Worm (Caenorhabditis elegans) whole organism, L4 larva: ENCODE results near the gene Y53F4B.62.

ENCODE experiments used
- F49E8.2 ChIP-seq: sonication (generic microtip); optimal IDR thresholded peaks from 2 replicates; lab custom pipeline; 2016; ENCODE audit warnings: missing compliant biosample characterization, mild to moderate bottlenecking, missing genetic modification characterization, borderline replicate concordance
- T20F7.1 ChIP-seq: fragments of 200-800 bp; sonication (Bioruptor generic); optimal IDR thresholded peaks from 2 replicates; lab custom pipeline; 2018; ENCODE audit warnings: mild to moderate bottlenecking, missing genetic modification characterization, missing compliant biosample characterization
- Y48G9A.11 ChIP-seq: fragments of 200-800 bp; sonication (Bioruptor generic); IDR thresholded peaks from 2 replicates; pipeline ENCODE4 v1.3.6; 2022; ENCODE audit warnings: missing genetic modification reagents, missing genetic modification characterization, missing compliant biosample characterization
- ZK337.2 ChIP-seq: fragments of 200-800 bp; sonication (Bioruptor generic); IDR thresholded peaks from 2 replicates; pipeline ENCODE4 v1.3.6; 2022; ENCODE audit warnings: missing genetic modification reagents, missing genetic modification characterization, missing compliant biosample characterization
- aha-1 ChIP-seq: fragments of 150-350 bp; peaks from one replicate; lab custom pipeline; 2014; ENCODE audit warnings: missing biosample characterization, missing genetic modification characterization
- ama-1 ChIP-seq: fragments of 150-350 bp; optimal IDR thresholded peaks from 2 replicates; lab custom pipeline; 2014; ENCODE audit warnings: inconsistent platforms, mixed read lengths
- attf-4 ChIP-seq: sonication (generic microtip); optimal IDR thresholded peaks from 3 replicates; lab custom pipeline; 2017; ENCODE audit warnings: missing biosample characterization, missing genetic modification characterization
- ceh-20 ChIP-seq: fragments of 200-800 bp; sonication (Bioruptor generic); IDR thresholded peaks from 2 replicates; pipeline ENCODE4 v1.3.6; 2022; ENCODE audit warnings: missing genetic modification reagents, missing genetic modification characterization, missing compliant biosample characterization
- ceh-62 ChIP-seq: sonication (generic microtip); optimal IDR thresholded peaks from 2 replicates; lab custom pipeline; 2017; ENCODE audit warnings: missing biosample characterization, missing genetic modification characterization
- ces-1 ChIP-seq: fragments of 150-350 bp; sonication (generic microtip); optimal IDR thresholded peaks from 4 replicates; lab custom pipeline; 2014; ENCODE audit warnings: missing biosample characterization, missing genetic modification reagents, missing genetic modification characterization
- cey-2 ChIP-seq: sonication (generic microtip); optimal IDR thresholded peaks from 3 replicates; lab custom pipeline; 2017; ENCODE audit warnings: missing genetic modification characterization, mild to moderate bottlenecking, missing compliant biosample characterization, antibody characterized with exemption, borderline replicate concordance; ENCODE audit not compliant: insufficient read depth
- daf-16 ChIP-seq, 3 experiments: sonication (generic microtip); optimal IDR thresholded peaks; 2 replicates each; lab custom pipeline; 2016 to 2017; ENCODE audit warnings: missing genetic modification characterization in 3 of 3, missing genetic modification reagents in 3 of 3, mild to moderate bottlenecking in 2 of 3, missing compliant biosample characterization in 2 of 3, missing biosample characterization in 1 of 3, moderate library complexity in 1 of 3
- daf-19 ChIP-seq: fragments of 200-800 bp; sonication (Bioruptor generic); conservative IDR thresholded peaks from 2 replicates; pipeline ENCODE4 v1.3.6; 2022; ENCODE audit warnings: missing genetic modification characterization, missing compliant biosample characterization
- dmd-8 ChIP-seq: fragments of 200-800 bp; sonication (Bioruptor generic); IDR thresholded peaks from 2 replicates; pipeline ENCODE4 v1.3.6; 2022; ENCODE audit warnings: missing genetic modification characterization, missing compliant biosample characterization
- duxl-1 ChIP-seq: sonication (generic microtip); optimal IDR thresholded peaks from 2 replicates; lab custom pipeline; 2016; ENCODE audit warnings: mild to moderate bottlenecking, missing genetic modification characterization, moderate library complexity, missing compliant biosample characterization; ENCODE audit not compliant: poor library complexity
- dve-1 ChIP-seq: sonication (generic microtip); optimal IDR thresholded peaks from 2 replicates; lab custom pipeline; 2017; ENCODE audit warnings: antibody characterized with exemption, mild to moderate bottlenecking, missing genetic modification characterization, missing compliant biosample characterization; ENCODE audit not compliant: insufficient read depth
- egl-27 ChIP-seq: sonication (generic microtip); optimal IDR thresholded peaks from 3 replicates; lab custom pipeline; 2017; ENCODE audit warnings: missing biosample characterization, missing genetic modification reagents, missing genetic modification characterization
- egl-43 ChIP-seq: fragments of 200-800 bp; sonication (Bioruptor generic); IDR thresholded peaks from 2 replicates; pipeline ENCODE4 v1.3.6; 2022; ENCODE audit warnings: missing genetic modification reagents, missing genetic modification characterization, missing compliant biosample characterization
- hif-1 ChIP-seq, 2 experiments: sonication (generic microtip); optimal IDR thresholded peaks; 2 replicates each; lab custom pipeline; 2016 to 2017; ENCODE audit warnings: missing compliant biosample characterization in 2 of 2, missing genetic modification characterization in 2 of 2, missing genetic modification reagents in 2 of 2, missing genotype in 2 of 2, mild to moderate bottlenecking in 1 of 2
- hlh-11 ChIP-seq: fragments of 200-800 bp; sonication (Bioruptor generic); optimal IDR thresholded peaks from 2 replicates; lab custom pipeline; 2018; ENCODE audit warnings: mild to moderate bottlenecking, missing genetic modification characterization, missing compliant biosample characterization
- hmg-1.1 ChIP-seq: fragments of 200-800 bp; sonication (Bioruptor generic); IDR thresholded peaks from 2 replicates; pipeline ENCODE4 v1.3.6; 2022; ENCODE audit warnings: missing genetic modification reagents, missing genetic modification characterization, missing compliant biosample characterization
- jun-1 ChIP-seq: fragments of 150-350 bp; optimal IDR thresholded peaks from 2 replicates; lab custom pipeline; 2014; ENCODE audit warnings: missing biosample characterization, missing genetic modification reagents, missing genetic modification characterization
- lin-1 ChIP-seq: fragments of 200-800 bp; sonication (Bioruptor generic); IDR thresholded peaks from 2 replicates; pipeline ENCODE4 v1.3.6; 2022; ENCODE audit warnings: missing genetic modification reagents, missing genetic modification characterization, missing compliant biosample characterization
- lin-15B ChIP-seq: fragments of 150-350 bp; sonication (generic microtip); optimal IDR thresholded peaks from 3 replicates; lab custom pipeline; 2014; ENCODE audit warnings: missing biosample characterization, missing genetic modification characterization
- lin-38 ChIP-seq: fragments of 200-800 bp; sonication (Bioruptor generic); IDR thresholded peaks from 2 replicates; pipeline ENCODE4 v1.3.6; 2022; ENCODE audit warnings: missing genetic modification reagents, missing genetic modification characterization, missing compliant biosample characterization
- lin-39 ChIP-seq: fragments of 150-350 bp; optimal IDR thresholded peaks from 2 replicates; lab custom pipeline; 2014; ENCODE audit warnings: missing biosample characterization, missing genetic modification reagents, missing genetic modification characterization
- madf-9 ChIP-seq: fragments of 200-800 bp; sonication (Bioruptor generic); conservative IDR thresholded peaks from 2 replicates; pipeline ENCODE4 v1.3.6; 2022; ENCODE audit warnings: missing genetic modification reagents, missing genetic modification characterization, missing compliant biosample characterization
- mdl-1 ChIP-seq, 2 experiments: fragments of 150-350 bp in 1 of 2; sonication (generic microtip) in 1 of 2; optimal IDR thresholded peaks; 2 replicates each; lab custom pipeline; 2014 to 2017; ENCODE audit warnings: missing biosample characterization in 2 of 2, missing genetic modification characterization in 2 of 2
- mxl-2 ChIP-seq: fragments of 200-800 bp; sonication (Bioruptor generic); conservative IDR thresholded peaks from 2 replicates; pipeline ENCODE4 v1.3.6; 2022; ENCODE audit warnings: missing genetic modification reagents, missing genetic modification characterization, missing compliant biosample characterization
- mxl-3 ChIP-seq: fragments of 200-800 bp; sonication (Bioruptor generic); optimal IDR thresholded peaks from 2 replicates; lab custom pipeline; 2018; ENCODE audit warnings: mild to moderate bottlenecking, missing genetic modification characterization, missing compliant biosample characterization
- nhr-102 ChIP-seq: sonication (generic microtip); optimal IDR thresholded peaks from 2 replicates; lab custom pipeline; 2016; ENCODE audit warnings: mild to moderate bottlenecking, missing genetic modification characterization, moderate library complexity, missing compliant biosample characterization
- nhr-42 ChIP-seq: fragments of 200-800 bp; sonication (Bioruptor generic); IDR thresholded peaks from 2 replicates; pipeline ENCODE4 v1.3.6; 2022; ENCODE audit warnings: missing genetic modification characterization, missing compliant biosample characterization
- nhr-48 ChIP-seq: sonication (generic microtip); optimal IDR thresholded peaks from 2 replicates; lab custom pipeline; 2016; ENCODE audit warnings: mild to moderate bottlenecking, missing genetic modification characterization, missing compliant biosample characterization
- set-16 ChIP-seq: fragments of 200-800 bp; sonication (Bioruptor generic); IDR thresholded peaks from 2 replicates; pipeline ENCODE4 v1.3.6; 2022; ENCODE audit warnings: missing genetic modification reagents, missing genetic modification characterization, missing compliant biosample characterization
- spr-1 ChIP-seq: sonication (generic microtip); optimal IDR thresholded peaks from 2 replicates; lab custom pipeline; 2016; ENCODE audit warnings: mild to moderate bottlenecking, missing genetic modification characterization, missing compliant biosample characterization
- tra-1 ChIP-seq: fragments of 200-800 bp; sonication (Bioruptor generic); IDR thresholded peaks from 2 replicates; pipeline ENCODE4 v1.3.6; 2022; ENCODE audit warnings: missing genetic modification reagents, missing genetic modification characterization, missing compliant biosample characterization
- unc-39 ChIP-seq: sonication (generic microtip); optimal IDR thresholded peaks from 2 replicates; lab custom pipeline; 2017; ENCODE audit warnings: missing biosample characterization, missing genetic modification characterization
- unc-62 ChIP-seq, 3 experiments: fragments of 150-350 bp in 1 of 3; sonication (generic microtip); optimal IDR thresholded peaks in 2 of 3; peaks in 1 of 3; 1 replicate in 1 of 3; 2 replicates in 2 of 3; lab custom pipeline; 2014 to 2017; ENCODE audit warnings: missing biosample characterization in 3 of 3, missing genetic modification characterization in 3 of 3, missing genetic modification reagents in 3 of 3, missing genotype in 1 of 3
- zfp-3 ChIP-seq: fragments of 200-800 bp; sonication (Bioruptor generic); conservative IDR thresholded peaks from 2 replicates; pipeline ENCODE4 v1.3.6; 2022; ENCODE audit warnings: missing genetic modification reagents, missing genetic modification characterization, missing compliant biosample characterization

The Y53F4B.62 gene

DNA sequence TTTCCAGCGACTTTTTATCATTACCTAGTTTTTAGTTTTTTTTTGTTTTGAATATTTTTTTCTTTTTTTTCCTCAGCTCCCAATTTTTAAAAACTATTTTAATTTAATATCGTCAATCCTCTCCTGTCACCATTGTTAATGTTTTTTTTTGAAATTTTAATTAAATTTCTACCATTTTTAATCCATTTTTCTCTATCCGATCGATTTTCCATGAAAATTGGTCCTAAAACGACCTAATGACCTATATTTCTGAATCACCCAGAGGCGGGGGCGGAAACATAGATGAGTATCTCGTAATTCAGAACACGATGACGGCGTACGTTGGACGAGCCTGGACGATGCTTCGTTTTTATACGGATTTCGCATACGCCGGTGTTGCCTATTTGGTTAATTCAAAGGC is 20.6 kb downstream of the Y53F4B.62 start, which contains the start of gene Y53F4B.39:
Y53F4B.39 (plus strand) TSS at position 301 of the 400 bp plus-strand sequence.
- TF ChIP-seq unc-62 (GFP tag; optimal IDR thresholded peaks at IDR 0.05 in 1 of 2; lab: Kevin White, UChicago) (peak in 1 of 2 experiments; percentile 26), unc-62 (tag; optimal IDR thresholded peaks at IDR 0.05; lab: Kevin White, UChicago) (no peak), egl-27 (no peak), nhr-102 (tag; lab: Kevin White, UChicago) (no peak)

DNA sequence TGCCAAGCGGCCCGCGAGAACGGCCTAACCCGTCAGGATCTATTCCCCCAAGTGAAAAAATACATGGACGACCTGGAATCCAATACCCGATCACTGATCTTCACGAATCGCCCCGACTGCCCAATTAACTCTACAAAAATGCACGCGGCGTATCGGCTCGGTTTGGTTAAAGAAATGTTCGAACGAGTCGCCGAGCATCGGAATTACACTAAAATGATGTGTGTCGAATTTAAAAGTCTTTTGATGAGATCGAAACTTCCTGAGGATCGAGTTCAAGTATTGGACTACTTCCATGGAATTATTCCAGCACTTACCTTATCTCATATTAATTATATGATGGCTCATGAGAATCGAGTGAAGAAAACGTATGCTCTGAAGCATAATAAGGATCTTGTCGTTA is 23.2 kb downstream of the Y53F4B.62 start:
- TF ChIP-seq ama-1 (lab: Kevin White, UChicago), result no peak
- no peak for TF ChIP-seq ceh-62 (tag; lab: Kevin White, UChicago)
- peak; percentile 93 for TF ChIP-seq aha-1
- no peak for TF ChIP-seq lin-1
- TF ChIP-seq spr-1 (tag; lab: Kevin White, UChicago), result no peak
- no peak for TF ChIP-seq lin-38 (GFP tag; lab: Robert Waterston, UW)

- TF ChIP-seq Y48G9A.11 (GFP tag; lab: Robert Waterston, UW) (0 out of 2 replicates have a peak, but pooled peaks have one; percentile 10), egl-43 (GFP tag; lab: Robert Waterston, UW) (peak; percentile 49; the same call in 1 of the 2 replicates), nhr-42 (GFP tag; lab: Robert Waterston, UW) (0 out of 2 replicates have a peak, but pooled peaks have one; percentile 56), ZK337.2 (GFP tag; lab: Robert Waterston, UW) (peak; percentile 7; the same call in 1 of the 2 replicates)
Measured at ce11 chrII:15096328-15096727, 34.1 kb downstream of the Y53F4B.62 start.

DNA sequence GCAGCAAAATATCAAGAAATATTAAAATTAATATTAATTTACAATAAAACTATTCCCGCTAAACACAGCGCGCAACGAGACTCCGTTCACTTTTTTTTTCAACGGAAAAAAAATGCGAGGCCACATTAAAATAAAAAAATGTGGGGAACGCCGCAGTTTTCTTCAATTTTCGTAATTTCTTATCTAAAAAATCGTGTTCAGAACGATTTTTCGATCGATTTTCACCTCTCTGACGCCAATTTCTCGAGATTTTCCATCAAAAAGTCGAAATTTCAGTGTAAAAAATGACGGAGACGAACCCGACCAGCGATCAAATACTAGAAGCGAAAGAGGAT is 40.5 kb downstream of the Y53F4B.62 start, which contains the start of gene Y53F4B.21:
Y53F4B.21 (plus strand) TSS at position 285 of the 335 bp plus-strand sequence.
- TF ChIP-seq lin-1, result no peak
- peak; percentile 92 for TF ChIP-seq T20F7.1 (GFP tag; lab: Kevin White, UChicago)
- no peak for TF ChIP-seq ces-1 (GFP tag; lab: Kevin White, UChicago)
- no peak for TF ChIP-seq dmd-8 (GFP tag; lab: Robert Waterston, UW)
- no peak for TF ChIP-seq jun-1 (tag; lab: Kevin White, UChicago)

ce11 chrII:15089086-15089895 is 41.1 kb downstream of the Y53F4B.62 start:
- no peak for TF ChIP-seq ceh-20 (GFP tag; lab: Robert Waterston, UW)
- TF ChIP-seq dve-1 (tag; lab: Kevin White, UChicago), result peak; percentile 49
- TF ChIP-seq mdl-1 (tag; optimal IDR thresholded peaks at IDR 0.05; lab: Kevin White, UChicago), result no peak
- 0 out of 2 replicates have a peak, but pooled peaks have one; percentile 30 for TF ChIP-seq zfp-3
- peak in 1 of 2 experiments; percentile 70 for TF ChIP-seq hif-1 (tag; optimal IDR thresholded peaks at IDR 0.05; lab: Kevin White, UChicago)
- TF ChIP-seq nhr-48 (tag; lab: Kevin White, UChicago), result no peak
- TF ChIP-seq T20F7.1 (GFP tag; lab: Kevin White, UChicago), result no peak
- TF ChIP-seq mxl-3 (GFP tag; lab: Kevin White, UChicago), result no peak
- TF ChIP-seq hmg-1.1 (GFP tag; lab: Robert Waterston, UW), result 0 out of 2 replicates have a peak, but pooled peaks have one; percentile 8
- TF ChIP-seq lin-39 (tag; lab: Kevin White, UChicago), result no peak
- TF ChIP-seq duxl-1 (tag; lab: Kevin White, UChicago), result no peak
- TF ChIP-seq daf-16 (GFP tag; optimal IDR thresholded peaks at IDR 0.05; lab: Kevin White, UChicago), result no peak
- TF ChIP-seq daf-16 (tag; optimal IDR thresholded peaks at IDR 0.05; lab: Kevin White, UChicago), result no peak
- TF ChIP-seq cey-2 (tag; lab: Kevin White, UChicago), result no peak
- no peak for TF ChIP-seq attf-4 (tag; lab: Kevin White, UChicago)
- peak; percentile 60 for TF ChIP-seq lin-38 (GFP tag; lab: Robert Waterston, UW)
- TF ChIP-seq daf-19 (GFP tag; lab: Robert Waterston, UW), result no peak
- TF ChIP-seq lin-15B, result no peak
- TF ChIP-seq hlh-11 (tag; lab: Kevin White, UChicago), result no peak
- TF ChIP-seq tra-1 (GFP tag; lab: Robert Waterston, UW), result 0 out of 2 replicates have a peak, but pooled peaks have one; percentile 6
- TF ChIP-seq spr-1 (tag; lab: Kevin White, UChicago), result no peak
- no peak for TF ChIP-seq unc-39 (tag; lab: Kevin White, UChicago)
- TF ChIP-seq Y48G9A.11 (GFP tag; lab: Robert Waterston, UW), result no peak
- TF ChIP-seq F49E8.2 (tag; lab: Kevin White, UChicago), result peak; percentile 26
- peak; percentile 70; the same call in 1 of the 2 replicates for TF ChIP-seq set-16 (GFP tag; lab: Robert Waterston, UW)
- TF ChIP-seq mxl-2, result no peak
- no peak for TF ChIP-seq madf-9 (GFP tag; lab: Robert Waterston, UW)
